Worm (Caenorhabditis elegans) whole organism, early embryonic: ENCODE data around the gene M02H5.8.

Source experiments
- B0310.2 ChIP-seq: sonication (generic microtip); optimal IDR thresholded peaks from 2 replicates; lab custom pipeline; 2016; ENCODE audit warnings: mild to moderate bottlenecking, missing genetic modification characterization, missing compliant biosample characterization
- F13C5.2 ChIP-seq: sonication (generic microtip); optimal IDR thresholded peaks from 2 replicates; lab custom pipeline; 2017; ENCODE audit warnings: mild to moderate bottlenecking, missing genetic modification characterization, inconsistent platforms, missing compliant biosample characterization
- ama-1 ChIP-seq: fragments of 150-350 bp; optimal IDR thresholded peaks from 2 replicates; lab custom pipeline; 2014
- ceh-13 ChIP-seq: fragments of 200-800 bp; sonication (Bioruptor generic); optimal IDR thresholded peaks from 2 replicates; lab custom pipeline; 2018; ENCODE audit warnings: mild to moderate bottlenecking, missing genetic modification characterization, missing compliant biosample characterization
- ceh-36 ChIP-seq: sonication (generic microtip); optimal IDR thresholded peaks from 2 replicates; lab custom pipeline; 2016; ENCODE audit warnings: missing genetic modification characterization, inconsistent platforms, missing compliant biosample characterization
- flt-1 ChIP-seq: fragments of 200-800 bp; sonication (Bioruptor generic); IDR thresholded peaks from 2 replicates; pipeline ENCODE4 v1.3.6; 2022; ENCODE audit warnings: missing genetic modification characterization, missing compliant biosample characterization
- hmbx-1 ChIP-seq: sonication (generic microtip); optimal IDR thresholded peaks from 2 replicates; lab custom pipeline; 2016; ENCODE audit warnings: mild to moderate bottlenecking, missing genetic modification characterization, missing compliant biosample characterization
- hmg-4 ChIP-seq: fragments of 200-800 bp; sonication (Bioruptor generic); optimal IDR thresholded peaks from 2 replicates; lab custom pipeline; 2018; ENCODE audit warnings: mild to moderate bottlenecking, missing genetic modification characterization, missing compliant biosample characterization
- hnd-1 ChIP-seq: sonication (generic microtip); optimal IDR thresholded peaks from 2 replicates; lab custom pipeline; 2016; ENCODE audit warnings: missing genetic modification characterization, missing compliant biosample characterization
- pes-1 ChIP-seq: fragments of 200-800 bp; sonication (Bioruptor generic); IDR thresholded peaks from 2 replicates; pipeline ENCODE4 v1.3.6; 2022; ENCODE audit warnings: missing genetic modification reagents, missing genetic modification characterization, missing compliant biosample characterization
- sea-1 ChIP-seq: fragments of 200-800 bp; sonication (Bioruptor generic); conservative IDR thresholded peaks from 2 replicates; pipeline ENCODE4 v1.3.6; 2022; ENCODE audit warnings: missing genetic modification characterization, missing compliant biosample characterization
- tbx-11 ChIP-seq: fragments of 200-800 bp; sonication (Bioruptor generic); IDR thresholded peaks from 2 replicates; pipeline ENCODE4 v1.3.6; 2022; ENCODE audit warnings: missing genetic modification characterization, missing compliant biosample characterization
- tra-4 ChIP-seq: sonication (generic microtip); optimal IDR thresholded peaks from 2 replicates; lab custom pipeline; 2017; ENCODE audit warnings: missing genetic modification characterization, missing compliant biosample characterization

DNA sequence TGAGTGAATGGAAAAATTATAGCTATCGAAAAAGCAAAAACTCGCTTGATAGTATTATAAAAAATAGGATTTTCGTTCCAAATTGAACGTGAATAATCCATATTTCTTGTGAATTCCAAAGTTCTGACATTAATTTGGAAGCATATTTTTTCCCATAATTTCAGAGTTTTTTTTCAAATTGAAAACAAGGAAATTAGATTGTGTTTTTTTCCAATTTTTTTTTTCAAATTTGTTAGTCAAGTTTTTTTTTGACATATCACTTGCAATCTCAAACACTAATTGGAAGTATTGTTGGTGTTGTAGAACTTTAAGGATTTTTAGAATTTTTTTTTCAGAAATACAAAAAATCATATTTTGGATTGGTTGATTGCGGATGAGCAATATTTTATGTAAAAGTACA, 3.2 kb upstream of the M02H5.8 start, which contains the start of gene srh-34:
- TF ChIP-seq pes-1 (GFP tag; lab: Robert Waterston, UW) (no peak), hmbx-1 (tag; lab: Kevin White, UChicago) (no peak), tbx-11 (no peak), ama-1 (no peak), tra-4 (tag; lab: Kevin White, UChicago) (no peak), F13C5.2 (tag; lab: Kevin White, UChicago) (no peak), B0310.2 (tag; lab: Kevin White, UChicago) (no peak), sea-1 (GFP tag; lab: Robert Waterston, UW) (no peak), hmg-4 (no peak), hnd-1 (tag; lab: Kevin White, UChicago) (no peak), ceh-36 (tag; lab: Kevin White, UChicago) (no peak), flt-1 (GFP tag; lab: Robert Waterston, UW) (no peak), ceh-13 (GFP tag; lab: Kevin White, UChicago) (no peak)
